Worm (Caenorhabditis elegans) whole organism, L3 larva: Measurements from ENCODE around the gene Y105C5B.5.
A peak's percentile ranks its signal among the peaks of the same experiment; 100 is the strongest.

Experiments used
- R02D3.7 ChIP-seq: fragments of 150-350 bp; optimal IDR thresholded peaks from 2 replicates; lab custom pipeline; 2014; ENCODE audit warnings: missing biosample characterization, missing genetic modification characterization
- ZK546.5 ChIP-seq: sonication (generic microtip); optimal IDR thresholded peaks from 2 replicates; lab custom pipeline; 2017; ENCODE audit warnings: missing biosample characterization, missing genetic modification characterization
- aly-2 ChIP-seq: fragments of 150-350 bp; optimal IDR thresholded peaks from 2 replicates; lab custom pipeline; 2014; ENCODE audit warnings: missing biosample characterization, missing genetic modification characterization
- ama-1 ChIP-seq: fragments of 150-350 bp; optimal IDR thresholded peaks from 2 replicates; lab custom pipeline; 2018
- ceh-16 ChIP-seq: sonication (generic microtip); optimal IDR thresholded peaks from 2 replicates; lab custom pipeline; 2017; ENCODE audit warnings: missing biosample characterization, missing genetic modification characterization
- ceh-28 ChIP-seq: fragments of 150-350 bp; optimal IDR thresholded peaks from 2 replicates; lab custom pipeline; 2014; ENCODE audit warnings: missing biosample characterization, missing genetic modification reagents, missing genetic modification characterization
- ceh-82 ChIP-seq: fragments of 150-350 bp; optimal IDR thresholded peaks from 2 replicates; lab custom pipeline; 2014; ENCODE audit warnings: missing biosample characterization, missing genetic modification characterization
- ceh-9 ChIP-seq: sonication (generic microtip); optimal IDR thresholded peaks from 2 replicates; lab custom pipeline; 2018; ENCODE audit warnings: missing biosample characterization, missing genetic modification characterization
- daf-12 ChIP-seq: fragments of 150-350 bp; optimal IDR thresholded peaks from 2 replicates; lab custom pipeline; 2014; ENCODE audit warnings: missing biosample characterization, missing genetic modification reagents, missing genetic modification characterization
- egl-27 ChIP-seq: sonication (generic microtip); optimal IDR thresholded peaks from 4 replicates; lab custom pipeline; 2017; ENCODE audit warnings: missing biosample characterization, missing genetic modification reagents, missing genetic modification characterization
- egl-5 ChIP-seq: fragments of 150-350 bp; optimal IDR thresholded peaks from 2 replicates; lab custom pipeline; 2017; ENCODE audit warnings: missing biosample characterization, missing genetic modification reagents, missing genetic modification characterization, inconsistent platforms
- elt-1 ChIP-seq: fragments of 150-350 bp; optimal IDR thresholded peaks from 2 replicates; lab custom pipeline; 2014; ENCODE audit warnings: missing biosample characterization, missing genetic modification characterization
- elt-2 ChIP-seq: sonication (generic microtip); optimal IDR thresholded peaks from 2 replicates; lab custom pipeline; 2016; ENCODE audit warnings: missing genetic modification reagents, mild to moderate bottlenecking, missing genetic modification characterization, missing compliant biosample characterization
- elt-3 ChIP-seq, 3 experiments: fragments of 150-350 bp in 1 of 3; sonication (generic microtip) in 2 of 3; optimal IDR thresholded peaks; 2 replicates in 2 of 3; 4 replicates in 1 of 3; lab custom pipeline; 2014 to 2017; ENCODE audit warnings: missing biosample characterization in 3 of 3, missing genetic modification characterization in 3 of 3
- eor-1 ChIP-seq, 2 experiments: fragments of 150-350 bp; optimal IDR thresholded peaks; 2 replicates each; lab custom pipeline; 2014 to 2018; ENCODE audit warnings: missing biosample characterization in 2 of 2, missing genetic modification characterization in 2 of 2
- fkh-10 ChIP-seq: sonication (generic microtip); optimal IDR thresholded peaks from 2 replicates; lab custom pipeline; 2017; ENCODE audit warnings: missing biosample characterization, missing genetic modification reagents, missing genetic modification characterization
- fos-1 ChIP-seq: fragments of 150-350 bp; optimal IDR thresholded peaks from 2 replicates; lab custom pipeline; 2014; ENCODE audit warnings: missing biosample characterization, missing genetic modification characterization
- hmg-11 ChIP-seq: sonication (generic microtip); optimal IDR thresholded peaks from 2 replicates; lab custom pipeline; 2016; ENCODE audit warnings: missing genetic modification characterization, missing compliant biosample characterization
- jun-1 ChIP-seq: fragments of 150-350 bp; optimal IDR thresholded peaks from 2 replicates; lab custom pipeline; 2014; ENCODE audit warnings: missing biosample characterization, missing genetic modification reagents, missing genetic modification characterization
- lin-15B ChIP-seq: fragments of 150-350 bp; optimal IDR thresholded peaks from 2 replicates; lab custom pipeline; 2014; ENCODE audit warnings: missing biosample characterization, missing genetic modification characterization
- lin-39 ChIP-seq: fragments of 150-350 bp; optimal IDR thresholded peaks from 2 replicates; lab custom pipeline; 2018; ENCODE audit warnings: missing biosample characterization, missing genetic modification reagents, missing genetic modification characterization
- mdl-1 ChIP-seq: fragments of 150-350 bp; optimal IDR thresholded peaks from 2 replicates; lab custom pipeline; 2014; ENCODE audit warnings: missing biosample characterization, missing genetic modification characterization
- mml-1 ChIP-seq: fragments of 150-350 bp; sonication (generic microtip); optimal IDR thresholded peaks from 3 replicates; lab custom pipeline; 2014; ENCODE audit warnings: missing biosample characterization, missing genetic modification characterization
- nfya-1 ChIP-seq: sonication (generic microtip); optimal IDR thresholded peaks from 2 replicates; lab custom pipeline; 2017; ENCODE audit warnings: missing genetic modification characterization, mild to moderate bottlenecking, missing compliant biosample characterization, antibody characterized with exemption, moderate library complexity; ENCODE audit not compliant: insufficient read depth
- nhr-11 ChIP-seq: fragments of 150-350 bp; optimal IDR thresholded peaks from 2 replicates; lab custom pipeline; 2014; ENCODE audit warnings: missing biosample characterization, missing genetic modification characterization
- nhr-12 ChIP-seq: fragments of 150-350 bp; optimal IDR thresholded peaks from 2 replicates; lab custom pipeline; 2014; ENCODE audit warnings: missing biosample characterization, missing genetic modification characterization
- nhr-237 ChIP-seq: fragments of 150-350 bp; optimal IDR thresholded peaks from 2 replicates; lab custom pipeline; 2014; ENCODE audit warnings: missing biosample characterization, missing genetic modification characterization
- nhr-25 ChIP-seq: sonication (generic microtip); optimal IDR thresholded peaks from 2 replicates; lab custom pipeline; 2017; ENCODE audit warnings: missing biosample characterization, missing genetic modification characterization
- nhr-28 ChIP-seq: fragments of 150-350 bp; optimal IDR thresholded peaks from 2 replicates; lab custom pipeline; 2014; ENCODE audit warnings: missing biosample characterization, missing genetic modification characterization
- nhr-43 ChIP-seq: sonication (generic microtip); optimal IDR thresholded peaks from 2 replicates; lab custom pipeline; 2016; ENCODE audit warnings: mild to moderate bottlenecking, missing genetic modification characterization, missing compliant biosample characterization; ENCODE audit not compliant: poor library complexity, severe bottlenecking
- nhr-67 ChIP-seq: fragments of 150-350 bp; optimal IDR thresholded peaks from 2 replicates; lab custom pipeline; 2014; ENCODE audit warnings: missing biosample characterization, missing genetic modification characterization
- nhr-76 ChIP-seq: fragments of 150-350 bp; sonication (generic microtip); optimal IDR thresholded peaks from 5 replicates; lab custom pipeline; 2014; ENCODE audit warnings: missing biosample characterization, missing genetic modification characterization
- nhr-77 ChIP-seq: fragments of 150-350 bp; optimal IDR thresholded peaks from 2 replicates; lab custom pipeline; 2014; ENCODE audit warnings: missing biosample characterization, missing genetic modification characterization
- pha-4 ChIP-seq: fragments of 150-350 bp; optimal IDR thresholded peaks from 2 replicates; lab custom pipeline; 2014; ENCODE audit warnings: missing biosample characterization, missing genetic modification reagents, missing genetic modification characterization
- pqm-1 ChIP-seq: fragments of 150-350 bp; optimal IDR thresholded peaks from 2 replicates; lab custom pipeline; 2017; ENCODE audit warnings: missing biosample characterization, missing genetic modification characterization, inconsistent platforms
- sea-2 ChIP-seq: fragments of 150-350 bp; sonication (generic microtip); optimal IDR thresholded peaks from 4 replicates; lab custom pipeline; 2014; ENCODE audit warnings: missing biosample characterization, missing genetic modification reagents, missing genetic modification characterization
- skn-1 ChIP-seq: fragments of 150-350 bp; optimal IDR thresholded peaks from 2 replicates; lab custom pipeline; 2014; ENCODE audit warnings: missing biosample characterization, missing genetic modification characterization
- snpc-4 ChIP-seq: fragments of 150-350 bp; optimal IDR thresholded peaks from 2 replicates; lab custom pipeline; 2014; ENCODE audit warnings: missing biosample characterization, missing genetic modification characterization
- tbx-2 ChIP-seq: sonication (generic microtip); optimal IDR thresholded peaks from 2 replicates; lab custom pipeline; 2016; ENCODE audit warnings: mild to moderate bottlenecking, missing genetic modification characterization, missing compliant biosample characterization
- unc-39 ChIP-seq: sonication (generic microtip); optimal IDR thresholded peaks from 4 replicates; lab custom pipeline; 2017; ENCODE audit warnings: missing biosample characterization, missing genetic modification characterization
- ztf-11 ChIP-seq: fragments of 150-350 bp; optimal IDR thresholded peaks from 2 replicates; lab custom pipeline; 2014; ENCODE audit warnings: missing biosample characterization, missing genetic modification characterization
- ztf-4 ChIP-seq: fragments of 150-350 bp; optimal IDR thresholded peaks from 2 replicates; lab custom pipeline; 2014; ENCODE audit warnings: missing biosample characterization, missing genetic modification characterization

Gene Y105C5B.5

DNA sequence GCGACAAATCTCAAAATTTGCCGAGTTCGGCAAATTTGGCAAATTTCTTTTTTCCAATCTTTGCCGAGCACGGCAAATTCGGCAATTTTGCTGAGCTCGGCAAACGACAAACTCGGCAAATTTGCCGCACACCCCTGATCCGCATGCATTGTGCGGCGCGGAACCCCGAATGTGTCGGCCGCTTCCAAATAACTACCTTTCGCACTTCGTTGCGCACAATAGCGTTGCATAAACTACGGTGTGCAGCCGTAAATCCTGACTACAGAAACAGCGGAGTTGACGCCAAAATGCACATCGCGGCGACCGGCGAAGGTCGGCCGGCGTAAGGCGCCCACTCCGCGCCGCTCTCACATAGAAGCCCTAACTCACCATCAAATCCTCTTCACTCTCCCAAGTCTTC lies 37.4 kb upstream of the Y105C5B.5 start:
- no peak for TF ChIP-seq elt-1 (tag; lab: Kevin White, UChicago)
- TF ChIP-seq nfya-1 (tag; lab: Kevin White, UChicago): no peak
- no peak for TF ChIP-seq elt-3 (tag; optimal IDR thresholded peaks at IDR 0.05; lab: Kevin White, UChicago)
- TF ChIP-seq ceh-28 (tag; lab: Kevin White, UChicago): no peak
- TF ChIP-seq lin-39 (tag; lab: Kevin White, UChicago): no peak
- TF ChIP-seq nhr-237 (tag; lab: Kevin White, UChicago): no peak
- TF ChIP-seq mdl-1 (tag; lab: Kevin White, UChicago): no peak
- no peak for TF ChIP-seq snpc-4
- no peak for TF ChIP-seq hmg-11 (tag; lab: Kevin White, UChicago)
- no peak for TF ChIP-seq nhr-67 (tag; lab: Kevin White, UChicago)
- TF ChIP-seq mml-1 (tag; lab: Kevin White, UChicago): no peak
- TF ChIP-seq fos-1 (tag; lab: Kevin White, UChicago): no peak
- no peak for TF ChIP-seq unc-39
- no peak for TF ChIP-seq elt-2 (tag; lab: Kevin White, UChicago)
- TF ChIP-seq nhr-43: no peak

ce11 chrIV:15937088-15937487 lies 36.1 kb upstream of the Y105C5B.5 start:
- no peak for TF ChIP-seq mml-1 (tag; lab: Kevin White, UChicago)
- no peak for TF ChIP-seq nfya-1 (tag; lab: Kevin White, UChicago)
- no peak for TF ChIP-seq ama-1 (lab: Kevin White, UChicago)
- TF ChIP-seq tbx-2 (tag; lab: Kevin White, UChicago): no peak
- no peak for TF ChIP-seq nhr-77
- TF ChIP-seq nhr-76 (tag; lab: Kevin White, UChicago): no peak
- no peak for TF ChIP-seq eor-1 (tag; optimal IDR thresholded peaks at IDR 0.05; lab: Kevin White, UChicago)
- TF ChIP-seq elt-1 (tag; lab: Kevin White, UChicago): no peak
- no peak for TF ChIP-seq ceh-82 (tag; lab: Kevin White, UChicago)
- TF ChIP-seq fkh-10 (GFP tag; lab: Kevin White, UChicago): no peak
- no peak for TF ChIP-seq nhr-28
- TF ChIP-seq pha-4 (tag; lab: Kevin White, UChicago): no peak
- no peak for TF ChIP-seq lin-39 (tag; lab: Kevin White, UChicago)
- TF ChIP-seq nhr-25: no peak
- no peak for TF ChIP-seq ZK546.5

ce11 chrIV:15933814-15934213 lies 32.8 kb upstream of the Y105C5B.5 start, which contains the start of gene srv-16:
TSS of gene srv-16 (minus strand) at chrIV:15933914.
- TF ChIP-seq nhr-43 (no peak), ztf-11 (no peak), nhr-12 (no peak), tbx-2 (tag; lab: Kevin White, UChicago) (no peak), ceh-16 (tag; lab: Kevin White, UChicago) (no peak), nhr-11 (tag; lab: Kevin White, UChicago) (no peak), ceh-9 (tag; lab: Kevin White, UChicago) (no peak), daf-12 (tag; lab: Kevin White, UChicago) (no peak), mml-1 (tag; lab: Kevin White, UChicago) (no peak), ama-1 (lab: Kevin White, UChicago) (no peak), ZK546.5 (no peak)

DNA sequence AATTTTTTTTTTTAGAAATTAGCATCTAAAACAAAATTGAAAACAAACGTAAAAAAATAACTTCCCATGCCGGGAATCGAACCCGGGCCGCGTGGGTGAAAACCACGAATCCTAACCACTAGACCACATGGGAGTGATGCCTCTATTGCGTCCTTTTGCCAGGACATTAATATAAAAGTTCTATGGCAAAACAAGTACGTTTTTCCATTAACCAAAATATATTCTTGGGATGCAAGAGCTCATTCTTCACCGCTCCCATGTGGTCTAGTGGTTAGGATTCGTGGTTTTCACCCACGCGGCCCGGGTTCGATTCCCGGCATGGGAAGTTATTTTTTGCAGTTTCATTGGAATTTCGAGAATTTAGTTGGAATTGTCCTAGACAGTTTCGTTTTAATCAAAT lies 32.1 kb upstream of the Y105C5B.5 start:
- TF ChIP-seq elt-2 (tag; lab: Kevin White, UChicago) (peak; percentile 20), pqm-1 (tag; lab: Kevin White, UChicago) (peak; percentile 33)

DNA sequence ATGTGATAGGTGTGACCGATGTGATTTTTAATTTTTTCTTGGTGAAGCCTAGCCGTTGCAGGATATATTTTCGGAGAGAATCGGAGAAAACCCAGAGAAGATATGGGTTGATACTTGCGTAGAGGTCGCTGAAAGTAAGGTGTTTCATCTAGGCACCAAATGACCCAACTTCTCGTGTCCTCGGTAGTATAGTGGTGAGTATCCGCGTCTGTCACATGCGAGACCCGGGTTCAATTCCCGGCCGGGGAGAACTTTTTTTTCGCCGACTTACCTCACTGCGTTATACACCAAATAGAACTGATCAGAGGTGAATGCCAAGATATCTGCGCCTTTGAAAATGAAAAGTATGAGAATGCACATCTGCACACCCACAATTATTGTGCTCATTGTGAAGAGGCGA lies 30.8 kb upstream of the Y105C5B.5 start:
- TF ChIP-seq egl-5 (tag; lab: Kevin White, UChicago) (no peak), ztf-4 (tag; lab: Kevin White, UChicago) (no peak), ztf-11 (no peak), pqm-1 (tag; lab: Kevin White, UChicago) (no peak), sea-2 (GFP tag; lab: Kevin White, UChicago) (no peak), snpc-4 (peak; percentile 35), lin-15B (tag; lab: Kevin White, UChicago) (no peak), nhr-43 (no peak), nfya-1 (tag; lab: Kevin White, UChicago) (peak; percentile 13), lin-39 (tag; lab: Kevin White, UChicago) (peak; percentile 38), jun-1 (tag; lab: Kevin White, UChicago) (no peak), mdl-1 (tag; lab: Kevin White, UChicago) (no peak), nhr-76 (tag; lab: Kevin White, UChicago) (no peak), nhr-77 (no peak), nhr-25 (peak; percentile 10), nhr-237 (tag; lab: Kevin White, UChicago) (no peak), aly-2 (tag; lab: Kevin White, UChicago) (no peak), fos-1 (tag; lab: Kevin White, UChicago) (no peak), nhr-11 (tag; lab: Kevin White, UChicago) (no peak), ama-1 (lab: Kevin White, UChicago) (no peak), elt-3 (tag; optimal IDR thresholded peaks at IDR 0.05; lab: Kevin White, UChicago) (no peak), ceh-9 (tag; lab: Kevin White, UChicago) (no peak), nhr-12 (no peak), ceh-28 (tag; lab: Kevin White, UChicago) (no peak), hmg-11 (tag; lab: Kevin White, UChicago) (peak; percentile 11), egl-27 (tag; lab: Kevin White, UChicago) (no peak), nhr-28 (no peak), R02D3.7 (tag; lab: Kevin White, UChicago) (no peak), skn-1 (tag; lab: Kevin White, UChicago) (no peak), ceh-16 (tag; lab: Kevin White, UChicago) (no peak)
